Worm (Caenorhabditis elegans) whole organism, young adult: ENCODE measurements around the gene T11F8.5.

ENCODE experiments used
- D2030.7 ChIP-seq: fragments of 200-800 bp; sonication (Bioruptor generic); IDR thresholded peaks from 2 replicates; pipeline ENCODE4 v1.3.6; 2022; ENCODE audit warnings: missing genetic modification reagents, missing genetic modification characterization, missing compliant biosample characterization
- F10E7.11 ChIP-seq: sonication (generic microtip); optimal IDR thresholded peaks from 2 replicates; lab custom pipeline; 2017; ENCODE audit warnings: mild to moderate bottlenecking, missing genetic modification characterization, moderate library complexity, missing compliant biosample characterization
- F22D6.2 ChIP-seq: sonication (generic microtip); optimal IDR thresholded peaks from 2 replicates; lab custom pipeline; 2016; ENCODE audit warnings: mild to moderate bottlenecking, missing genetic modification characterization, missing compliant biosample characterization
- F23B12.7 ChIP-seq: sonication (generic microtip); optimal IDR thresholded peaks from 2 replicates; lab custom pipeline; 2017; ENCODE audit warnings: missing genetic modification characterization, mild to moderate bottlenecking, missing compliant biosample characterization, antibody characterized with exemption, moderate library complexity; ENCODE audit not compliant: insufficient read depth
- F57A8.1 ChIP-seq: fragments of 200-800 bp; sonication (Bioruptor generic); optimal IDR thresholded peaks from 2 replicates; lab custom pipeline; 2018; ENCODE audit warnings: mild to moderate bottlenecking, missing genetic modification characterization, moderate library complexity, missing compliant biosample characterization
- F57C9.4 ChIP-seq: sonication (generic microtip); optimal IDR thresholded peaks from 2 replicates; lab custom pipeline; 2017; ENCODE audit warnings: mild to moderate bottlenecking, missing genetic modification characterization, missing compliant biosample characterization
- K12H6.12 ChIP-seq: fragments of 200-800 bp; sonication (Bioruptor generic); optimal IDR thresholded peaks from 2 replicates; lab custom pipeline; 2018; ENCODE audit warnings: mild to moderate bottlenecking, missing genetic modification characterization, missing compliant biosample characterization
- Y53G8AR.9 ChIP-seq: fragments of 200-800 bp; sonication (Bioruptor generic); conservative IDR thresholded peaks from 2 replicates; pipeline ENCODE4 v1.3.6; 2022; ENCODE audit warnings: missing genetic modification reagents, missing genetic modification characterization, missing compliant biosample characterization
- Y56A3A.18 ChIP-seq: fragments of 200-800 bp; sonication (Bioruptor generic); IDR thresholded peaks from 2 replicates; pipeline ENCODE4 v1.3.6; 2022; ENCODE audit warnings: missing genetic modification reagents, missing genetic modification characterization, missing compliant biosample characterization
- ZK185.1 ChIP-seq: sonication (generic microtip); optimal IDR thresholded peaks from 2 replicates; lab custom pipeline; 2016; ENCODE audit warnings: mild to moderate bottlenecking, missing genetic modification characterization, missing compliant biosample characterization; ENCODE audit not compliant: poor library complexity, severe bottlenecking
- ama-1 ChIP-seq, 3 experiments: fragments of 150-350 bp in 1 of 3; sonication (generic microtip) in 2 of 3; optimal IDR thresholded peaks; 2 replicates each; lab custom pipeline; 2014 to 2018; ENCODE audit warnings: missing biosample characterization in 2 of 3, missing genetic modification characterization in 2 of 3, missing genetic modification reagents in 2 of 3
- attf-5 ChIP-seq: fragments of 200-800 bp; sonication (Bioruptor generic); optimal IDR thresholded peaks from 2 replicates; lab custom pipeline; 2018; ENCODE audit warnings: mild to moderate bottlenecking, missing genetic modification characterization, missing compliant biosample characterization
- attf-6 ChIP-seq: fragments of 200-800 bp; sonication (Bioruptor generic); IDR thresholded peaks from 2 replicates; pipeline ENCODE4 v1.3.6; 2022; ENCODE audit warnings: missing genetic modification reagents, missing genetic modification characterization, missing compliant biosample characterization
- ceh-40 ChIP-seq: fragments of 200-800 bp; sonication (Bioruptor generic); IDR thresholded peaks from 2 replicates; pipeline ENCODE4 v1.3.6; 2022; ENCODE audit warnings: missing genetic modification characterization, missing compliant biosample characterization
- ceh-79 ChIP-seq: sonication (generic microtip); optimal IDR thresholded peaks from 2 replicates; lab custom pipeline; 2017; ENCODE audit warnings: mild to moderate bottlenecking, missing genetic modification characterization, missing compliant biosample characterization
- ceh-91 ChIP-seq: fragments of 200-800 bp; sonication (Bioruptor generic); IDR thresholded peaks from 2 replicates; pipeline ENCODE4 v1.3.6; 2022; ENCODE audit warnings: missing genetic modification reagents, missing genetic modification characterization, missing compliant biosample characterization
- chd-7 ChIP-seq: sonication (generic microtip); optimal IDR thresholded peaks from 2 replicates; lab custom pipeline; 2016; ENCODE audit warnings: mild to moderate bottlenecking, missing genetic modification characterization, moderate library complexity, missing compliant biosample characterization
- dpff-1 ChIP-seq: sonication (generic microtip); optimal IDR thresholded peaks from 2 replicates; lab custom pipeline; 2017; ENCODE audit warnings: mild to moderate bottlenecking, missing genetic modification characterization, missing compliant biosample characterization
- egl-44 ChIP-seq: fragments of 200-800 bp; sonication (Bioruptor generic); IDR thresholded peaks from 2 replicates; pipeline ENCODE4 v1.3.6; 2022; ENCODE audit warnings: missing genetic modification reagents, missing genetic modification characterization, missing compliant biosample characterization
- egrh-3 ChIP-seq: fragments of 200-800 bp; sonication (Bioruptor generic); IDR thresholded peaks from 2 replicates; pipeline ENCODE4 v1.3.6; 2022; ENCODE audit warnings: missing genetic modification reagents, missing genetic modification characterization, missing compliant biosample characterization
- fkh-3 ChIP-seq: sonication (generic microtip); optimal IDR thresholded peaks from 2 replicates; lab custom pipeline; 2016; ENCODE audit warnings: mild to moderate bottlenecking, missing genetic modification characterization, missing compliant biosample characterization
- hmg-1.2 ChIP-seq: fragments of 200-800 bp; sonication (Bioruptor generic); IDR thresholded peaks from 2 replicates; pipeline ENCODE4 v1.3.6; 2022; ENCODE audit warnings: missing genetic modification reagents, missing genetic modification characterization, missing compliant biosample characterization
- hrde-1 ChIP-seq: sonication (generic microtip); optimal IDR thresholded peaks from 2 replicates; lab custom pipeline; 2016; ENCODE audit warnings: missing genetic modification characterization, mild to moderate bottlenecking, missing compliant biosample characterization, moderate library complexity, missing genotype, missing genetic modification reagents, borderline replicate concordance
- hsf-1 ChIP-seq: fragments of 200-800 bp; sonication (Bioruptor generic); IDR thresholded peaks from 2 replicates; pipeline ENCODE4 v1.3.6; 2022; ENCODE audit warnings: missing genetic modification reagents, missing genetic modification characterization, missing compliant biosample characterization
- lin-26 ChIP-seq: fragments of 200-800 bp; sonication (Bioruptor generic); IDR thresholded peaks from 2 replicates; pipeline ENCODE4 v1.3.6; 2022; ENCODE audit warnings: missing genetic modification reagents, missing genetic modification characterization, missing compliant biosample characterization
- lin-54 ChIP-seq: fragments of 200-800 bp; sonication (Bioruptor generic); optimal IDR thresholded peaks from 2 replicates; lab custom pipeline; 2018; ENCODE audit warnings: mild to moderate bottlenecking, missing genetic modification characterization, missing compliant biosample characterization
- mcd-1 ChIP-seq: fragments of 200-800 bp; sonication (Bioruptor generic); IDR thresholded peaks from 2 replicates; pipeline ENCODE4 v1.3.6; 2022; ENCODE audit warnings: missing genetic modification reagents, missing genetic modification characterization, missing compliant biosample characterization
- nhr-120 ChIP-seq: fragments of 200-800 bp; sonication (Bioruptor generic); IDR thresholded peaks from 2 replicates; pipeline ENCODE4 v1.3.6; 2022; ENCODE audit warnings: missing genetic modification characterization, missing compliant biosample characterization
- nhr-27 ChIP-seq: fragments of 200-800 bp; sonication (Bioruptor generic); optimal IDR thresholded peaks from 2 replicates; lab custom pipeline; 2018; ENCODE audit warnings: mild to moderate bottlenecking, missing genetic modification characterization, moderate library complexity, missing compliant biosample characterization
- pbrm-1 ChIP-seq: fragments of 200-800 bp; sonication (Bioruptor generic); IDR thresholded peaks from 2 replicates; pipeline ENCODE4 v1.3.6; 2022; ENCODE audit warnings: missing genetic modification reagents, missing genetic modification characterization, missing compliant biosample characterization
- rcor-1 ChIP-seq: fragments of 200-800 bp; sonication (Bioruptor generic); IDR thresholded peaks from 2 replicates; pipeline ENCODE4 v1.3.6; 2022; ENCODE audit warnings: missing genetic modification reagents, missing genetic modification characterization, missing compliant biosample characterization
- rpc-1 ChIP-seq, 2 experiments: fragments of 150-350 bp in 1 of 2; sonication (generic microtip) in 1 of 2; optimal IDR thresholded peaks; 2 replicates each; lab custom pipeline; 2014 to 2018; ENCODE audit warnings: missing biosample characterization in 1 of 2, missing genetic modification characterization in 1 of 2, missing genetic modification reagents in 1 of 2, missing genotype in 1 of 2
- sea-2 ChIP-seq: fragments of 200-800 bp; sonication (Bioruptor generic); IDR thresholded peaks from 2 replicates; pipeline ENCODE4 v1.3.6; 2022; ENCODE audit warnings: missing genetic modification characterization, missing compliant biosample characterization
- snpc-1.1 ChIP-seq: sonication (generic microtip); optimal IDR thresholded peaks from 2 replicates; lab custom pipeline; 2017; ENCODE audit warnings: missing genetic modification characterization, mild to moderate bottlenecking, missing compliant biosample characterization, antibody characterized with exemption, moderate library complexity, missing genotype, missing genetic modification reagents; ENCODE audit not compliant: insufficient read depth
- somi-1 ChIP-seq: fragments of 200-800 bp; sonication (Bioruptor generic); optimal IDR thresholded peaks from 2 replicates; lab custom pipeline; 2018; ENCODE audit warnings: mild to moderate bottlenecking, missing genetic modification characterization, missing compliant biosample characterization
- tbx-9 ChIP-seq: sonication (generic microtip); optimal IDR thresholded peaks from 2 replicates; lab custom pipeline; 2016; ENCODE audit warnings: borderline replicate concordance, missing genetic modification characterization, inconsistent platforms, missing compliant biosample characterization
- unc-130 ChIP-seq: sonication (generic microtip); optimal IDR thresholded peaks from 2 replicates; lab custom pipeline; 2016; ENCODE audit warnings: missing genetic modification reagents, missing genetic modification characterization, missing compliant biosample characterization
- xnd-1 ChIP-seq: sonication (generic microtip); optimal IDR thresholded peaks from 2 replicates; lab custom pipeline; 2016; ENCODE audit warnings: missing genotype, missing genetic modification reagents, missing genetic modification characterization, missing compliant biosample characterization
- ztf-25 ChIP-seq: fragments of 200-800 bp; sonication (Bioruptor generic); IDR thresholded peaks from 2 replicates; pipeline ENCODE4 v1.3.6; 2022; ENCODE audit warnings: missing genetic modification reagents, missing genetic modification characterization, missing compliant biosample characterization
- ztf-26 ChIP-seq: sonication (generic microtip); optimal IDR thresholded peaks from 2 replicates; lab custom pipeline; 2017; ENCODE audit warnings: missing genetic modification characterization, missing compliant biosample characterization
- ztf-3 ChIP-seq: fragments of 200-800 bp; sonication (Bioruptor generic); optimal IDR thresholded peaks from 2 replicates; lab custom pipeline; 2018; ENCODE audit warnings: mild to moderate bottlenecking, missing genetic modification characterization, missing compliant biosample characterization

Gene T11F8.5

DNA sequence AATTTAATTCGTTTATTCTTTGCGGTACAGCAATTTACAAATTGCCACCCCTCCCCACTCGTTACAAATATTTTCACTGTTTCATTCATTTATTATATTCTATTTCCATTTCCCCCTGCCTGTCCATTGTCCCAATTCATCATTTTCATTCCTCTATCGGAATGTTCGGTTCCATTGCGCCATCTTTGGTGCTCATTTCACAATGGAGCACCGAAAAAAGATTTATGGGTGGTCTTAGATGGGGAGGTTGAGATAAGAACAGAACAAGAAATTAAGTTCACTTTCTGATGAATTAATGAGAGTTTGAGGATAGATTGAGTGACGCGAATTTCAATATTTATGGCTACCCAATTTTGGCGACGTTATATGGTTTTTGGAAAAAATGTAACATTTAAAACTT, 9.4 kb downstream of the T11F8.5 start:
- TF ChIP-seq K12H6.12 (no peak), fkh-3 (no peak), rcor-1 (GFP tag; lab: Robert Waterston, UW) (no peak)

DNA sequence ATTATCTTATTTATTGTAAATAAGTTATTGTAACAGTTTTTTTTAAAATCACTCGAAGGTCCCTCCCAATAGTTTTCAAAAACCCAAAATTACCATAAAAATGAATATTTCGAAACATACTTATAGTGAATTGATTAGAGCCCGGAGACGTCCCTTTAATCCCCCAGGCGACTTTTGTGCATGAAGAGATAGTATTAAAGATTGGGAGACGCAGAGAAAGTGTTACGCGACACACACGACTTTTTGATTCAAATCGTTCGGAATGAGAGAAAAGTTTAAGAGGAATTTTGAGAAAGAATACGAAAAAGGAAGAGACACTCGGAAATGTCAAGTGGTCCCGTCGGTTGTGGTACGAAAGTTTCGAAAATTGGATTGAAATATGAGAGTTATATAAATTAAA, 10.3 kb downstream of the T11F8.5 start:
- peak; percentile 61 for TF ChIP-seq hmg-1.2
- no peak for TF ChIP-seq Y56A3A.18 (GFP tag; lab: Robert Waterston, UW)

DNA sequence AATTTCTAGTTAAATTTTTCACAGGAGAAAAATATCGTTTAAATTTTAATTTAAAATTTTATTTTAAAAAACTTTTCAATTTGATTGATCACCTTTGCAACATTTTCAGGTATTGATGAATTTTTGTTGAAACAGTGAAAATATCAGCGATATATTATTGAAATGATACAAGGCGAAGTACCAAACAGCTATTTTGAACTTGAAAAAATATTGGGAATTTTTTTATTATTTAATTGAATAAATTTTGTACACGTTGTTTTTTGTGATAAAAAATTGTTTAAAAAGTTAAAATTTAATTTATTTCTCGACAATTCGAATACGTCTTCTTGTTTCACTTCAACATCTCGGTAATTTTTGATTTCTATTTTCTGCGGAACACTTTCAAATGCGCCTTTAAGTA, 10.9 kb downstream of the T11F8.5 start, which contains the start of gene B0273.1:
TSS of gene B0273.1 (plus strand) at position 301 of the 400 bp plus-strand sequence.
- TF ChIP-seq ZK185.1 (tag; lab: Kevin White, UChicago) = no peak
- TF ChIP-seq snpc-1.1 (tag; lab: Kevin White, UChicago) = no peak
- no peak for TF ChIP-seq egrh-3 (GFP tag; lab: Robert Waterston, UW)
- TF ChIP-seq sea-2 (GFP tag; lab: Robert Waterston, UW) = no peak
- TF ChIP-seq pbrm-1 (GFP tag; lab: Robert Waterston, UW) = no peak
- no peak for TF ChIP-seq tbx-9 (tag; lab: Kevin White, UChicago)
- TF ChIP-seq hrde-1 (tag; lab: Kevin White, UChicago) = no peak
- TF ChIP-seq Y53G8AR.9 (GFP tag; lab: Robert Waterston, UW) = no peak
- no peak for TF ChIP-seq F23B12.7 (tag; lab: Kevin White, UChicago)
- no peak for TF ChIP-seq ceh-91 (GFP tag; lab: Robert Waterston, UW)

DNA sequence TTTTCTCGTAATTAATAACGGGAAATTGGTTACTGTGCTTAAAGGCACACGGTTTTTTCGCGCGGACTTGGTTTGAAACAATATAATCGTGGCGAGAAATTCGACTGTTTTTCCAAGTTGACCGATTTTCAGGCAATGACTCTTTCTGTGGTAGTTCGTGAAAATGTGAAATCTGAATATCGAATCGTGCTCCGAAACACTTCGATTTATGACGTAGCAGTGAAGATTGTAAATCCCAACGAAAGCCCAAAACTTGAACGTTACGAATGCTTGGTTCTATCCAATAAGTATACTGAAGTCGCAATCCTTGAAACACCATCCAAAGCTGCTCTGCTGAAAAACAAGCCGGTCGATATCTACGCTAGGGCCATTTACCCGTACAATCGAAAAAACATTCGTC, 11.3 kb downstream of the T11F8.5 start:
- no peak for TF ChIP-seq ztf-3 (GFP tag; lab: Kevin White, UChicago)
- no peak for TF ChIP-seq ceh-40 (GFP tag; lab: Robert Waterston, UW)
- TF ChIP-seq dpff-1 (tag; lab: Kevin White, UChicago) = no peak
- TF ChIP-seq D2030.7 (GFP tag; lab: Robert Waterston, UW) = no peak
- TF ChIP-seq lin-54 (GFP tag; lab: Kevin White, UChicago) = no peak
- no peak for TF ChIP-seq ztf-26 (tag; lab: Kevin White, UChicago)
- TF ChIP-seq sea-2 (GFP tag; lab: Robert Waterston, UW) = no peak
- no peak for TF ChIP-seq F57A8.1
- no peak for TF ChIP-seq chd-7 (tag; lab: Kevin White, UChicago)
- no peak for TF ChIP-seq somi-1 (GFP tag; lab: Kevin White, UChicago)
- no peak for TF ChIP-seq F57C9.4 (tag; lab: Kevin White, UChicago)
- no peak for TF ChIP-seq unc-130 (GFP tag; lab: Kevin White, UChicago)
- TF ChIP-seq nhr-27 (tag; lab: Kevin White, UChicago) = no peak
- TF ChIP-seq rpc-1 (optimal IDR thresholded peaks at IDR 0.05; lab: Kevin White, UChicago) = no peak
- no peak for TF ChIP-seq rpc-1 (tag; optimal IDR thresholded peaks at IDR 0.05; lab: Kevin White, UChicago)
- TF ChIP-seq mcd-1 = no peak
- no peak for TF ChIP-seq ceh-79 (tag; lab: Kevin White, UChicago)

DNA sequence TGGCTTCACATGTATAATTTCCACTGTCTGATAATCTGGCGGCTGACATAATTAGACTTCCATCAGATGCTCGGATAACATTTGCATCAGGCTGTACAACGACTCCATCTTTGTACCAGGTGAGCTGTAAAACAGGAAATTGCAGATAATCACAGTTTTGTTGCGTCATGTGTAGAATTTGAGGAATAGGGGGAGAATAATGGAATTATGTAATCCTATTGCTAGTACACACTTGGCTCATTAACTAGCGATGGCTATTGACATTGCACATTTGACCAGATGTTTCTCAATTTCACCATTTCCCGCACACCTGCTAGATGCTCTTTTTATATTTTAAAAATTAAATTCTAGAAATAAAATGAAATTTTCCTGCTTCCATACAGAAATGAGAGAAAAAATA, 18.6 kb downstream of the T11F8.5 start:
- TF ChIP-seq rpc-1 (optimal IDR thresholded peaks at IDR 0.05; lab: Kevin White, UChicago) (no peak), rpc-1 (tag; optimal IDR thresholded peaks at IDR 0.05; lab: Kevin White, UChicago) (no peak), dpff-1 (tag; lab: Kevin White, UChicago) (no peak), attf-5 (GFP tag; lab: Kevin White, UChicago) (no peak), xnd-1 (tag; lab: Kevin White, UChicago) (no peak), F57C9.4 (tag; lab: Kevin White, UChicago) (no peak), ztf-25 (GFP tag; lab: Robert Waterston, UW) (no peak), egl-44 (no peak), sea-2 (GFP tag; lab: Robert Waterston, UW) (no peak), attf-6 (no peak), F10E7.11 (tag; lab: Kevin White, UChicago) (no peak), pbrm-1 (GFP tag; lab: Robert Waterston, UW) (no peak), nhr-120 (no peak), ama-1 (optimal IDR thresholded peaks at IDR 0.05; lab: Kevin White, UChicago) (no peak), ama-1 (GFP tag; optimal IDR thresholded peaks at IDR 0.05; lab: Kevin White, UChicago) (no peak), hsf-1 (GFP tag; lab: Robert Waterston, UW) (no peak), F22D6.2 (no peak), lin-26 (no peak)
